Fruit fly (Drosophila melanogaster) whole organism, embryonic: ENCODE measurements around the gene CG11309.

Experiments
- Aef1 ChIP-seq: fragments of 200-800 bp; sonication (Bioruptor generic); IDR thresholded peaks from 3 replicates; pipeline ENCODE4 v1.3.6; 2022; ENCODE audit warnings: missing biosample characterization, missing genetic modification characterization
- Awh ChIP-seq: fragments of 200-800 bp; sonication (Bioruptor generic); IDR thresholded peaks from 2 replicates; pipeline ENCODE4, ENCODE4 v1.3.6; 2022; ENCODE audit warnings: missing biosample characterization, missing genetic modification characterization
- CG10147 ChIP-seq: fragments of 200-800 bp; sonication (Bioruptor generic); optimal IDR thresholded peaks from 2 replicates; lab custom pipeline; 2019; ENCODE audit warnings: missing biosample characterization, mild to moderate bottlenecking, missing genetic modification characterization, moderate library complexity
- CG10209 ChIP-seq: fragments of 200-800 bp; sonication (Bioruptor generic); optimal IDR thresholded peaks from 3 replicates; lab custom pipeline; 2017; ENCODE audit warnings: missing biosample characterization, mild to moderate bottlenecking, missing genetic modification characterization, missing genetic modification reagents
- CG11695 ChIP-seq: fragments of 200-800 bp; sonication (Bioruptor generic); IDR thresholded peaks from 3 replicates; pipeline ENCODE4 v1.3.6; 2022; ENCODE audit warnings: missing biosample characterization, missing genetic modification characterization
- CG12299 ChIP-seq: fragments of 200-800 bp; sonication (Bioruptor generic); optimal IDR thresholded peaks from 2 replicates; lab custom pipeline; 2018; ENCODE audit warnings: missing biosample characterization, mild to moderate bottlenecking, missing genetic modification characterization
- CG12391 ChIP-seq: fragments of 200-800 bp; sonication (Bioruptor generic); optimal IDR thresholded peaks from 3 replicates; lab custom pipeline; 2018; ENCODE audit warnings: missing biosample characterization, mild to moderate bottlenecking, missing genetic modification characterization, moderate library complexity
- CG14860 ChIP-seq: fragments of 200-800 bp; sonication (Bioruptor generic); IDR thresholded peaks from 3 replicates; pipeline ENCODE4 v1.3.6; 2022; ENCODE audit warnings: missing biosample characterization, missing genetic modification characterization; ENCODE audit not compliant: partially characterized antibody
- CG16813 ChIP-seq: fragments of 200-800 bp; sonication (Bioruptor generic); IDR thresholded peaks from 3 replicates; pipeline ENCODE4 v1.3.6; 2022; ENCODE audit warnings: missing biosample characterization, missing genetic modification characterization; ENCODE audit not compliant: partially characterized antibody
- CG2129 ChIP-seq: fragments of 200-800 bp; sonication (Bioruptor generic); IDR thresholded peaks from 2 replicates; pipeline ENCODE4 v1.3.6; 2022; ENCODE audit warnings: missing biosample characterization, missing genetic modification characterization; ENCODE audit not compliant: partially characterized antibody
- CG2199 ChIP-seq: fragments of 200-800 bp; sonication (Bioruptor generic); IDR thresholded peaks from 3 replicates; pipeline ENCODE4 v1.3.6; 2022; ENCODE audit warnings: missing biosample characterization, missing genetic modification characterization
- CG42726 ChIP-seq: fragments of 200-800 bp; sonication (Bioruptor generic); IDR thresholded peaks from 2 replicates; pipeline ENCODE4 v1.3.6; 2022; ENCODE audit warnings: missing biosample characterization, missing genetic modification characterization; ENCODE audit not compliant: partially characterized antibody
- CG43689 ChIP-seq: fragments of 200-800 bp; sonication (Bioruptor generic); IDR thresholded peaks from 2 replicates; pipeline ENCODE4 v1.3.6; 2022; ENCODE audit warnings: missing biosample characterization, missing genetic modification characterization
- CG6272 ChIP-seq: fragments of 200-800 bp; sonication (Bioruptor generic); IDR thresholded peaks from 2 replicates; pipeline ENCODE4 v1.3.6; 2022; ENCODE audit warnings: missing biosample characterization, missing genetic modification characterization
- CG9876 ChIP-seq: fragments of 200-800 bp; sonication (Bioruptor generic); optimal IDR thresholded peaks from 2 replicates; lab custom pipeline; 2016; ENCODE audit warnings: missing biosample characterization, missing genetic modification characterization
- CoRest ChIP-seq: fragments of 200-800 bp; sonication (Bioruptor generic); optimal IDR thresholded peaks from 3 replicates; lab custom pipeline; 2018; ENCODE audit warnings: missing biosample characterization, mild to moderate bottlenecking, missing genetic modification characterization, moderate library complexity
- D19A ChIP-seq: fragments of 200-800 bp; optimal IDR thresholded peaks from 3 replicates; lab custom pipeline; 2019; ENCODE audit warnings: missing biosample characterization, mild to moderate bottlenecking, missing genetic modification characterization, moderate library complexity
- Doc2 ChIP-seq: fragments of 200-800 bp; sonication (Bioruptor generic); IDR thresholded peaks from 2 replicates; pipeline ENCODE4 v1.3.6; 2022; ENCODE audit warnings: missing biosample characterization, missing genetic modification characterization
- Doc3 ChIP-seq: fragments of 200-800 bp; sonication (Bioruptor generic); IDR thresholded peaks from 3 replicates; pipeline ENCODE4 v1.3.6; 2022; ENCODE audit warnings: missing biosample characterization, missing genetic modification characterization; ENCODE audit not compliant: partially characterized antibody
- Dref ChIP-seq: fragments of 200-800 bp; sonication (Bioruptor generic); IDR thresholded peaks from 2 replicates; pipeline ENCODE4 v1.3.6; 2022; ENCODE audit warnings: missing biosample characterization, missing genetic modification characterization
- HLH4C ChIP-seq: fragments of 200-800 bp; sonication (Bioruptor generic); IDR thresholded peaks from 3 replicates; pipeline ENCODE4 v1.3.6; 2022; ENCODE audit warnings: missing biosample characterization, missing genetic modification characterization; ENCODE audit not compliant: partially characterized antibody
- Lhr ChIP-seq: fragments of 200-800 bp; sonication (Bioruptor generic); optimal IDR thresholded peaks from 3 replicates; lab custom pipeline; 2017; ENCODE audit warnings: mild to moderate bottlenecking, missing biosample characterization, missing genetic modification reagents, missing genetic modification characterization
- Lpt ChIP-seq: fragments of >200 bp; optimal IDR thresholded peaks from 2 replicates; lab custom pipeline; 2018; ENCODE audit warnings: missing biosample characterization, missing genetic modification characterization
- NK7.1 ChIP-seq: fragments of 200-800 bp; sonication (Bioruptor generic); optimal IDR thresholded peaks from 3 replicates; lab custom pipeline; 2016; ENCODE audit warnings: missing biosample characterization, missing genetic modification characterization
- Nf-YC ChIP-seq: fragments of 200-800 bp; optimal IDR thresholded peaks from 3 replicates; lab custom pipeline; 2019; ENCODE audit warnings: missing biosample characterization, mild to moderate bottlenecking, missing genetic modification characterization, moderate library complexity
- NfI ChIP-seq: fragments of 200-800 bp; sonication (Bioruptor generic); optimal IDR thresholded peaks from 3 replicates; lab custom pipeline; 2018; ENCODE audit warnings: missing biosample characterization, mild to moderate bottlenecking, missing genetic modification characterization, moderate library complexity
- Optix ChIP-seq: fragments of 200-800 bp; sonication (Bioruptor generic); IDR thresholded peaks from 3 replicates; pipeline ENCODE4 v1.3.6; 2022; ENCODE audit warnings: missing biosample characterization, missing genetic modification characterization
- Rx ChIP-seq: fragments of 200-800 bp; sonication (Bioruptor generic); IDR thresholded peaks from 2 replicates; pipeline ENCODE4 v1.3.6; 2022; ENCODE audit warnings: missing biosample characterization, missing genetic modification characterization
- abd-A ChIP-seq: fragments of 200-800 bp; sonication (Bioruptor generic); optimal IDR thresholded peaks from 3 replicates; lab custom pipeline; 2019; ENCODE audit warnings: missing biosample characterization, mild to moderate bottlenecking, missing genetic modification characterization, moderate library complexity
- bcd ChIP-seq: fragments of 200-800 bp; sonication (Bioruptor generic); optimal IDR thresholded peaks from 2 replicates; lab custom pipeline; 2017; ENCODE audit warnings: missing biosample characterization, mild to moderate bottlenecking, missing genetic modification characterization
- chm ChIP-seq: fragments of 200-800 bp; sonication (Bioruptor generic); IDR thresholded peaks from 2 replicates; pipeline ENCODE4 v1.3.6; 2022; ENCODE audit warnings: missing biosample characterization, missing genetic modification characterization
- ci ChIP-seq: fragments of 200-800 bp; sonication (Bioruptor generic); IDR thresholded peaks from 3 replicates; pipeline ENCODE4 v1.3.6; 2022; ENCODE audit warnings: missing biosample characterization, missing genetic modification characterization
- hth ChIP-seq: fragments of >200 bp; optimal IDR thresholded peaks from 2 replicates; lab custom pipeline; 2017; ENCODE audit warnings: inconsistent platforms
- inv ChIP-seq: fragments of 200-800 bp; sonication (Bioruptor generic); IDR thresholded peaks from 2 replicates; pipeline ENCODE4 v1.3.6; 2022; ENCODE audit warnings: missing biosample characterization, missing genetic modification characterization; ENCODE audit not compliant: partially characterized antibody
- lbe ChIP-seq: fragments of 200-800 bp; sonication (Bioruptor generic); optimal IDR thresholded peaks from 2 replicates; lab custom pipeline; 2016; ENCODE audit warnings: missing biosample characterization, mild to moderate bottlenecking, missing genetic modification characterization
- lmd ChIP-seq: fragments of 200-800 bp; sonication (Bioruptor generic); IDR thresholded peaks from 2 replicates; pipeline ENCODE4 v1.3.6; 2022; ENCODE audit warnings: missing biosample characterization, missing genetic modification characterization
- pfk ChIP-seq: fragments of 200-800 bp; sonication (Bioruptor generic); optimal IDR thresholded peaks from 2 replicates; lab custom pipeline; 2018; ENCODE audit warnings: missing biosample characterization, mild to moderate bottlenecking, missing genetic modification characterization, moderate library complexity
- pho ChIP-seq: fragments of 200-800 bp; sonication (Bioruptor generic); optimal IDR thresholded peaks from 2 replicates; lab custom pipeline; 2016; ENCODE audit warnings: missing biosample characterization, missing genetic modification characterization
- rib ChIP-seq: fragments of 200-800 bp; sonication (Bioruptor generic); IDR thresholded peaks from 2 replicates; pipeline ENCODE4 v1.3.6; 2022; ENCODE audit warnings: missing biosample characterization, missing genetic modification characterization
- ro ChIP-seq: fragments of 200-800 bp; sonication (Bioruptor generic); IDR thresholded peaks from 2 replicates; pipeline ENCODE4 v1.3.6; 2022; ENCODE audit warnings: missing biosample characterization, missing genetic modification characterization
- row ChIP-seq: fragments of 200-800 bp; sonication (Bioruptor generic); IDR thresholded peaks from 3 replicates; pipeline ENCODE4 v1.3.6; 2022; ENCODE audit warnings: missing biosample characterization, missing genetic modification characterization
- run ChIP-seq: fragments of 200-800 bp; sonication (Bioruptor generic); optimal IDR thresholded peaks from 3 replicates; lab custom pipeline; 2018; ENCODE audit warnings: missing biosample characterization, mild to moderate bottlenecking, missing genetic modification characterization
- sens-2 ChIP-seq: fragments of 200-800 bp; sonication (Bioruptor generic); IDR thresholded peaks from 2 replicates; pipeline ENCODE4 v1.3.6; 2022; ENCODE audit warnings: missing biosample characterization, missing genetic modification characterization
- shn ChIP-seq: fragments of 200-800 bp; sonication (Bioruptor generic); optimal IDR thresholded peaks from 3 replicates; lab custom pipeline; 2016; ENCODE audit warnings: missing biosample characterization, missing genetic modification characterization
- sob ChIP-seq: fragments of 200-800 bp; sonication (Bioruptor generic); IDR thresholded peaks from 2 replicates; pipeline ENCODE4 v1.3.6; 2022; ENCODE audit warnings: missing biosample characterization, missing genetic modification characterization
- trh ChIP-seq: fragments of 200-800 bp; sonication (Bioruptor generic); optimal IDR thresholded peaks from 2 replicates; lab custom pipeline; 2016; ENCODE audit warnings: missing biosample characterization, missing genetic modification characterization
- ttk ChIP-seq: fragments of 200-800 bp; sonication (Bioruptor generic); IDR thresholded peaks from 2 replicates; pipeline ENCODE4 v2.1.2; 2022; ENCODE audit warnings: missing biosample characterization, missing genetic modification characterization
- unc-4 ChIP-seq: fragments of 200-800 bp; sonication (Bioruptor generic); IDR thresholded peaks from 2 replicates; pipeline ENCODE4 v1.3.6; 2022; ENCODE audit warnings: missing biosample characterization, missing genetic modification characterization; ENCODE audit not compliant: partially characterized antibody
- zen2 ChIP-seq: fragments of 200-800 bp; sonication (Bioruptor generic); IDR thresholded peaks from 3 replicates; pipeline ENCODE4 v1.3.6; 2022; ENCODE audit warnings: missing biosample characterization, missing genetic modification characterization; ENCODE audit not compliant: partially characterized antibody
- zf30C ChIP-seq: fragments of 200-800 bp; sonication (Bioruptor generic); optimal IDR thresholded peaks from 3 replicates; lab custom pipeline; 2018; ENCODE audit warnings: missing biosample characterization, mild to moderate bottlenecking, missing genetic modification characterization

CG11309 gene

DNA sequence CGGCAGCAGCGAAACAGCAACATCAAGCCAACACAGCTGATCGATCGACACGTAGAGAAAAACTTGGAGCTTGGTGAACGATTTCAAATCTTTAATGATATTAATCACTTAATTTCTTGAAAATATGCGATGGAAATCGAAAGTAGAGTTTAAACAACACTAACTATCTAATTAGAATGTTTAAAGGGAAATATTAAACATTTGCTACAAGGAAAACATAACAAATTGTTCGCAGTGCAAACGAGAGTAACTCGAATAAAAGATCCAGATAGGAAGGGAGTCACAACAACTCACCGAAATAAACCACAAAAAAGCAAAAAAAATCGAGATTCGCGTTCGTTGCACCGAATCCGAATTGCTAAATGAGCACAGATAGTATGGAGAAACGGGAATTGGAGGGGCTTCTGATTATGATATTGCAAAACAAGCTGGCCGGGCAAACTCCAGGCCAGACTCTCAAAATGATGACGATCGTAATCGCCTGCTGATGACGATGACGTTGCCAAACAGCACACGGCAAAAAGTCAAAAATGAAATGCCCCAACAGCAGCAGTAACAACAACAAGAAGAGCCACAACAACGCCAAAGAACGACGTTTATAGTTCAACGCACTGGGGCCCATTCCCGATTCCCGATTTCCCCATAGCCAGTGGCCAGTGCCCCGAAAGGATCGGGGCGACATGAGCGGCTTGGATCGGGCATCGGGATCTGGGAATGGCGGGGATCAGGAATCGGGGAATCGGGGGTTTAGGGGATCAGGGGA lies 50.5 kb downstream of the CG11309 start (continued):
- TF ChIP-seq CG12391 (tag; lab: Kevin White, UChicago) (peak; percentile 48), Lpt (GFP tag; lab: Kevin White, UChicago) (no peak), CG16813 (GFP tag; lab: Robert Waterston, UW) (no peak), zen2 (GFP tag; lab: Robert Waterston, UW) (no peak), ci (no peak), rib (GFP tag; lab: Robert Waterston, UW) (no peak), pfk (GFP tag; lab: Kevin White, UChicago) (no peak), CoRest (tag; lab: Kevin White, UChicago) (peak; percentile 50), Awh (GFP tag; lab: Robert Waterston, UW) (0 out of 2 replicates have a peak, but pooled peaks have one; percentile 47), bcd (GFP tag; lab: Kevin White, UChicago) (peak; percentile 27), unc-4 (GFP tag; lab: Robert Waterston, UW) (no peak), CG11695 (GFP tag; lab: Robert Waterston, UW) (no peak), CG43689 (GFP tag; lab: Robert Waterston, UW) (no peak), CG9876 (GFP tag; lab: Kevin White, UChicago) (no peak), inv (GFP tag; lab: Robert Waterston, UW) (no peak), CG2129 (GFP tag; lab: Robert Waterston, UW) (no peak), CG10209 (GFP tag; lab: Kevin White, UChicago) (peak; percentile 38), D19A (peak; percentile 36), sob (GFP tag; lab: Robert Waterston, UW) (0 out of 2 replicates have a peak, but pooled peaks have one; percentile 32), chm (GFP tag; lab: Robert Waterston, UW) (peak; percentile 32; the same call in 1 of the 2 replicates), lmd (peak; percentile 13; the same call in 1 of the 2 replicates), CG42726 (GFP tag; lab: Robert Waterston, UW) (no peak), ttk (GFP tag; lab: Robert Waterston, UW) (no peak), Optix (no peak), Doc3 (GFP tag; lab: Robert Waterston, UW) (no peak), Nf-YC (tag; lab: Kevin White, UChicago) (no peak), row (GFP tag; lab: Robert Waterston, UW) (peak; percentile 48), CG14860 (GFP tag; lab: Robert Waterston, UW) (no peak), run (tag; lab: Kevin White, UChicago) (no peak), CG2199 (GFP tag; lab: Robert Waterston, UW) (no peak), HLH4C (GFP tag; lab: Robert Waterston, UW) (no peak), Rx (GFP tag; lab: Robert Waterston, UW) (no peak), lbe (GFP tag; lab: Kevin White, UChicago) (peak; percentile 98), trh (GFP tag; lab: Kevin White, UChicago) (no peak), abd-A (tag; lab: Kevin White, UChicago) (no peak), Aef1 (GFP tag; lab: Robert Waterston, UW) (no peak), NK7.1 (GFP tag; lab: Kevin White, UChicago) (no peak), ro (GFP tag; lab: Robert Waterston, UW) (no peak), Lhr (no peak), CG10147 (GFP tag; lab: Kevin White, UChicago) (no peak), CG6272 (GFP tag; lab: Robert Waterston, UW) (no peak), Doc2 (GFP tag; lab: Robert Waterston, UW) (no peak), shn (no peak), NfI (GFP tag; lab: Kevin White, UChicago) (no peak), Dref (no peak), sens-2 (GFP tag; lab: Robert Waterston, UW) (no peak), hth (lab: Kevin White, UChicago) (no peak), pho (no peak), zf30C (GFP tag; lab: Kevin White, UChicago) (no peak), CG12299 (tag; lab: Kevin White, UChicago) (no peak)
